Worm (Caenorhabditis elegans): Measurements from ENCODE around the gene dmd-8.
A peak's percentile ranks its signal among the peaks of the same experiment; 100 is the strongest.

Gene dmd-8

ce11 chrV:312421-312820, 23.8 kb downstream of the dmd-8 start, which contains the start of gene nhr-15:
Gene nhr-15 (plus strand): TSS chrV:312721.
- no peak for TF ChIP-seq elt-3 (tag; optimal IDR thresholded peaks at IDR 0.05)
- peak; percentile 77 for TF ChIP-seq zip-8 (tag; optimal IDR thresholded peaks at IDR 0.05)
- no peak for TF ChIP-seq bed-3 (GFP tag; optimal IDR thresholded peaks at IDR 0.05)

ce11 chrV:311485-312090, 24.7 kb downstream of the dmd-8 start, which contains the start of gene phf-10:
Gene phf-10 (minus strand): TSS chrV:311565.
- TF ChIP-seq mab-5 (tag; optimal IDR thresholded peaks at IDR 0.05): no peak
- no peak for TF ChIP-seq unc-62 (GFP tag; optimal IDR thresholded peaks at IDR 0.05)
- TF ChIP-seq mep-1 (tag; optimal IDR thresholded peaks at IDR 0.05): no peak
- peak; percentile 73 for TF ChIP-seq ceh-43 (GFP tag; optimal IDR thresholded peaks at IDR 0.05)
- peak; percentile 77 for TF ChIP-seq ces-1 (GFP tag; optimal IDR thresholded peaks at IDR 0.05)
- TF ChIP-seq elt-3 (tag; optimal IDR thresholded peaks at IDR 0.05): no peak
- no peak for TF ChIP-seq bed-3 (GFP tag; optimal IDR thresholded peaks at IDR 0.05)
- TF ChIP-seq sptf-1 (tag; optimal IDR thresholded peaks at IDR 0.05): peak; percentile 60
- no peak for TF ChIP-seq nhr-12 (tag; optimal IDR thresholded peaks at IDR 0.05)
- TF ChIP-seq mls-2 (tag; optimal IDR thresholded peaks at IDR 0.05): peak; percentile 28
- peak; percentile 33 for TF ChIP-seq M03D4.4 (tag; optimal IDR thresholded peaks at IDR 0.05)

ce11 chrV:304613-305012, 31.6 kb downstream of the dmd-8 start, which contains the start of gene F33E11.3:
Gene F33E11.3 (minus strand): TSS chrV:304713.
- no peak for TF ChIP-seq lin-13 (tag; optimal IDR thresholded peaks at IDR 0.05)
- TF ChIP-seq unc-62 (GFP tag; optimal IDR thresholded peaks at IDR 0.05): no peak
- TF ChIP-seq sptf-1 (tag; optimal IDR thresholded peaks at IDR 0.05): no peak
- no peak for TF ChIP-seq ham-2 (GFP tag; optimal IDR thresholded peaks at IDR 0.05)

- TF ChIP-seq mep-1 (tag; optimal IDR thresholded peaks at IDR 0.05) (no peak), M03D4.4 (tag; optimal IDR thresholded peaks at IDR 0.05) (no peak), nhr-28 (tag; optimal IDR thresholded peaks at IDR 0.05) (no peak), ceh-43 (GFP tag; optimal IDR thresholded peaks at IDR 0.05) (no peak), lsy-2 (tag; optimal IDR thresholded peaks at IDR 0.05) (no peak), hlh-1 (tag; optimal IDR thresholded peaks at IDR 0.05) (no peak), snpc-4 (tag; optimal IDR thresholded peaks at IDR 0.05) (no peak), ham-2 (GFP tag; optimal IDR thresholded peaks at IDR 0.05) (no peak), unc-39 (tag; optimal IDR thresholded peaks at IDR 0.05) (no peak), bed-3 (GFP tag; optimal IDR thresholded peaks at IDR 0.05) (no peak)
Observed at ce11 chrV:303271-303670, 33.0 kb downstream of the dmd-8 start.

ce11 chrV:298395-298794, 37.9 kb downstream of the dmd-8 start:
- TF ChIP-seq lin-32 (GFP tag; optimal IDR thresholded peaks at IDR 0.05) (no peak), cnd-1 (tag; optimal IDR thresholded peaks at IDR 0.05) (no peak), lin-13 (tag; optimal IDR thresholded peaks at IDR 0.05) (no peak), sptf-1 (tag; optimal IDR thresholded peaks at IDR 0.05) (no peak), bed-3 (GFP tag; optimal IDR thresholded peaks at IDR 0.05) (no peak), elt-1 (tag; optimal IDR thresholded peaks at IDR 0.05; ENCODE audit: borderline replicate concordance, insufficient read depth) (no peak), lsy-2 (tag; optimal IDR thresholded peaks at IDR 0.05) (no peak), flh-1 (GFP tag; optimal IDR thresholded peaks at IDR 0.05) (no peak), ztf-11 (tag; optimal IDR thresholded peaks at IDR 0.05) (no peak), ceh-83 (GFP tag; optimal IDR thresholded peaks at IDR 0.05) (no peak), unc-120 (tag; optimal IDR thresholded peaks at IDR 0.05; ENCODE audit: poor library complexity, severe bottlenecking) (no peak)

- TF ChIP-seq nhr-76 (tag; optimal IDR thresholded peaks at IDR 0.05) (no peak), nhr-2 (tag; optimal IDR thresholded peaks at IDR 0.05) (no peak), elt-3 (tag; optimal IDR thresholded peaks at IDR 0.05) (no peak), sptf-1 (tag; optimal IDR thresholded peaks at IDR 0.05) (no peak), ham-2 (GFP tag; optimal IDR thresholded peaks at IDR 0.05) (no peak), ces-1 (GFP tag; optimal IDR thresholded peaks at IDR 0.05) (no peak), zip-8 (tag; optimal IDR thresholded peaks at IDR 0.05) (no peak), M03D4.4 (tag; optimal IDR thresholded peaks at IDR 0.05) (no peak), cnd-1 (tag; optimal IDR thresholded peaks at IDR 0.05) (no peak), snpc-4 (tag; optimal IDR thresholded peaks at IDR 0.05) (no peak), blmp-1 (tag; optimal IDR thresholded peaks at IDR 0.05) (no peak), mab-5 (tag; optimal IDR thresholded peaks at IDR 0.05) (no peak), lsy-2 (tag; optimal IDR thresholded peaks at IDR 0.05) (no peak), unc-39 (tag; optimal IDR thresholded peaks at IDR 0.05) (no peak), ztf-11 (tag; optimal IDR thresholded peaks at IDR 0.05) (no peak), hlh-1 (tag; optimal IDR thresholded peaks at IDR 0.05) (no peak), ceh-83 (GFP tag; optimal IDR thresholded peaks at IDR 0.05) (no peak), sem-2 (GFP tag; optimal IDR thresholded peaks at IDR 0.05) (no peak), pha-4 (tag; optimal IDR thresholded peaks at IDR 0.05) (no peak)
Observed at ce11 chrV:297424-297991, 38.7 kb downstream of the dmd-8 start, which contains the start of gene F33E11.2. Gene F33E11.2 (plus strand): TSS chrV:297947.

Measured in whole organism, mixed stage, embryonic.